Fruit fly (Drosophila melanogaster) whole organism, prepupa: ENCODE data around the gene SdicB.
A peak's percentile ranks its signal among the peaks of the same experiment; 100 is the strongest.

Source experiments
- CG3919 ChIP-seq: fragments of 200-800 bp; sonication (Bioruptor generic); optimal IDR thresholded peaks from 3 replicates; lab custom pipeline; 2016; ENCODE audit warnings: missing biosample characterization, missing genetic modification characterization
- CG6854 ChIP-seq: fragments of 200-800 bp; sonication (Bioruptor generic); optimal IDR thresholded peaks from 2 replicates; lab custom pipeline; 2017; ENCODE audit warnings: missing biosample characterization, mild to moderate bottlenecking, missing genetic modification characterization
- CG9139 ChIP-seq: fragments of 200-800 bp; sonication (Bioruptor generic); optimal IDR thresholded peaks from 3 replicates; lab custom pipeline; 2017; ENCODE audit warnings: missing biosample characterization, mild to moderate bottlenecking, missing genetic modification characterization
- Sox102F ChIP-seq: fragments of 200-800 bp; sonication (Bioruptor generic); optimal IDR thresholded peaks from 2 replicates; lab custom pipeline; 2016; ENCODE audit warnings: missing biosample characterization, mild to moderate bottlenecking, missing genetic modification characterization
- lz ChIP-seq: fragments of 200-800 bp; sonication (Bioruptor generic); optimal IDR thresholded peaks from 3 replicates; lab custom pipeline; 2016; ENCODE audit warnings: missing biosample characterization, missing genetic modification characterization
- svp ChIP-seq: fragments of 200-800 bp; sonication (Bioruptor generic); peaks from one replicate; lab custom pipeline; 2016; ENCODE audit warnings: missing biosample characterization, missing genetic modification characterization
- topi ChIP-seq: fragments of 200-800 bp; sonication (Bioruptor generic); optimal IDR thresholded peaks from 3 replicates; lab custom pipeline; 2016; ENCODE audit warnings: missing biosample characterization, missing genetic modification characterization

DNA sequence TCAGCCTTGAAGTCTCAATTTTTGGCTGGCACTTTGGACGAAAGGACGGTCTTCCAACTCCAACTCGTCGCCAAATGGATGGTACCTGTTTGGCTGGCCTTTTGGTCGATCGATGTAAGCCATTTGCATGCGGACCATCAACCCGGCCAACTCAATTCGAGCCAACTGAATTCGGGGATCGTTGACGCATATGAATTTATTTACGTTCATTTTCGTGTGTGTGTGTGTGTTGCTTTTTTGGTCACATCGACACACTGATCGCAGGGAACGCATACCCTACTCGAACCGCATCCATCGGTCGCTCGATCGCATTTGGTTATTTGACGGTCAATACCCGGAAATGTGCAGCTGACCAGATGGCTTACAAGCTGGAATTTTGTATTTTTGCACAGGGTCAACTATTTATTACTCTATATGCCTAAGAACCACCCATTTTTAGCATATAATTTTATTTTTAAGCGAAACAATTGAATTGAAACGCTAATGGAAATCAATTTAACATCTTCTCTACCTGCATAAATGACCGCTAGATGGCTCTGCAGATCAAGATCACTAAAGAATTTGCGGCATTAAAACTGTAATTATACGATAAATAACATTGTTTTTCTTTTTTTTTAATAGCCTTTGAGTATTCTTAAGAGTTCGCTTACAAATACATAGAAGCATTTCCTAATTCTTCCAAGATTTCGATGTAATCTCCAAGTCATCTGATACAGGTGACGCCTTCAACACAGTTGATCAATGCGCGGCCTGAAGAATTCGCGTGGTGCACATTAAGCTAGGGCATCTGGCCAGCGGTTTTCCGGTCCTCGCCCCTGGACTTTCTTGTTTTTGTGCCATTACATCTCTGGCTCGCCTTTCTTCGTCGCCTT, 29.6 kb upstream of the SdicB start:
- no peak for TF ChIP-seq CG9139 (GFP tag; lab: Kevin White, UChicago)
- TF ChIP-seq svp (GFP tag; lab: Kevin White, UChicago), result peak; percentile 49
- no peak for TF ChIP-seq lz (GFP tag; lab: Kevin White, UChicago)
- no peak for TF ChIP-seq CG3919 (GFP tag; lab: Kevin White, UChicago)
- TF ChIP-seq Sox102F, result no peak
- no peak for TF ChIP-seq CG6854
- no peak for TF ChIP-seq topi
